Fruit fly (Drosophila melanogaster): ENCODE data around the gene CG17272.

CG17272 gene

dm6 chr3R:20836257-20836856 is 12.3 kb upstream of the CG17272 start (continued):
- TF ChIP-seq ci (GFP tag; IDR thresholded peaks at IDR 0.05): no peak
- no peak for TF ChIP-seq CG12769 (tag; optimal IDR thresholded peaks at IDR 0.05)
- no peak for TF ChIP-seq Gug (GFP tag; IDR thresholded peaks at IDR 0.05)
- TF ChIP-seq ara (GFP tag; IDR thresholded peaks at IDR 0.05): no peak
- no peak for TF ChIP-seq Chrac-16 (GFP tag; optimal IDR thresholded peaks at IDR 0.05)
- no peak for TF ChIP-seq lbe (GFP tag; optimal IDR thresholded peaks at IDR 0.05)
- TF ChIP-seq row (GFP tag; IDR thresholded peaks at IDR 0.05): peak; percentile 48
- no peak for TF ChIP-seq zfh2 (GFP tag; optimal IDR thresholded peaks at IDR 0.05)
- no peak for TF ChIP-seq sisA (GFP tag; IDR thresholded peaks at IDR 0.05)
- TF ChIP-seq ATbp (GFP tag; optimal IDR thresholded peaks at IDR 0.05): no peak
- peak; percentile 11; the same call in 1 of the 2 replicates for TF ChIP-seq CG14441 (GFP tag; IDR thresholded peaks at IDR 0.05)
- peak; percentile 28 for TF ChIP-seq CG18619 (GFP tag; optimal IDR thresholded peaks at IDR 0.05)
- TF ChIP-seq ssp (GFP tag; IDR thresholded peaks at IDR 0.05): no peak
- no peak for TF ChIP-seq YL-1 (GFP tag; optimal IDR thresholded peaks at IDR 0.05)
- TF ChIP-seq dpn (GFP tag; optimal IDR thresholded peaks at IDR 0.05): no peak
- no peak for TF ChIP-seq ERR (GFP tag; optimal IDR thresholded peaks at IDR 0.05)
- peak; percentile 21 for TF ChIP-seq dmrt99B (tag; optimal IDR thresholded peaks at IDR 0.05)
- no peak for TF ChIP-seq CG10462 (GFP tag; optimal IDR thresholded peaks at IDR 0.05)
- peak; percentile 19 for TF ChIP-seq CG12391 (tag; optimal IDR thresholded peaks at IDR 0.05)
- peak; percentile 37 for TF ChIP-seq CG9437 (GFP tag; optimal IDR thresholded peaks at IDR 0.05)
- TF ChIP-seq CG2678 (tag; optimal IDR thresholded peaks at IDR 0.05): peak; percentile 47
- TF ChIP-seq CG8089 (GFP tag; optimal IDR thresholded peaks at IDR 0.05): no peak
- peak; percentile 10 for TF ChIP-seq CG16815 (GFP tag; optimal IDR thresholded peaks at IDR 0.05)
- TF ChIP-seq CG32772 (GFP tag; IDR thresholded peaks at IDR 0.05): no peak
- TF ChIP-seq CG4328 (GFP tag; optimal IDR thresholded peaks at IDR 0.05): no peak
- no peak for TF ChIP-seq gro (GFP tag; optimal IDR thresholded peaks at IDR 0.05)
- TF ChIP-seq ap (GFP tag; IDR thresholded peaks at IDR 0.05): no peak
- TF ChIP-seq NfI (GFP tag; optimal IDR thresholded peaks at IDR 0.05): peak; percentile 24
- TF ChIP-seq Atf3 (GFP tag; optimal IDR thresholded peaks at IDR 0.05): no peak
- TF ChIP-seq Six4 (GFP tag; optimal IDR thresholded peaks at IDR 0.05): no peak
- no peak for TF ChIP-seq crol (GFP tag; IDR thresholded peaks at IDR 0.05)
- no peak for TF ChIP-seq gsb-n (tag; optimal IDR thresholded peaks at IDR 0.05)
- TF ChIP-seq az2 (GFP tag; optimal IDR thresholded peaks at IDR 0.05): peak; percentile 11
- TF ChIP-seq Optix (GFP tag; IDR thresholded peaks at IDR 0.05): no peak
- TF ChIP-seq CG1529 (GFP tag; optimal IDR thresholded peaks at IDR 0.05): no peak
- no peak for TF ChIP-seq CG2202 (tag; optimal IDR thresholded peaks at IDR 0.05)
- TF ChIP-seq dan (GFP tag; IDR thresholded peaks at IDR 0.05): no peak
- no peak for TF ChIP-seq CG4707 (GFP tag; optimal IDR thresholded peaks at IDR 0.05)
- peak; percentile 5 for TF ChIP-seq bcd (GFP tag; optimal IDR thresholded peaks at IDR 0.05)
- 0 out of 2 replicates have a peak, but pooled peaks have one; percentile 5 for TF ChIP-seq Rfx (GFP tag; IDR thresholded peaks at IDR 0.05)
- TF ChIP-seq CG4282 (GFP tag; optimal IDR thresholded peaks at IDR 0.05): no peak
- TF ChIP-seq CG1024 (GFP tag; IDR thresholded peaks at IDR 0.05): no peak
- no peak for TF ChIP-seq CG2129 (GFP tag; IDR thresholded peaks at IDR 0.05; ENCODE audit: partially characterized antibody)
- TF ChIP-seq Max (GFP tag; optimal IDR thresholded peaks at IDR 0.05): no peak
- TF ChIP-seq HmgD (GFP tag; optimal IDR thresholded peaks at IDR 0.05): no peak
- TF ChIP-seq Sry-δ (GFP tag; optimal IDR thresholded peaks at IDR 0.05): no peak
- TF ChIP-seq hbn (GFP tag; IDR thresholded peaks at IDR 0.05; ENCODE audit: partially characterized antibody): no peak
- TF ChIP-seq sc (optimal IDR thresholded peaks at IDR 0.05): no peak
- no peak for TF ChIP-seq sc (GFP tag; optimal IDR thresholded peaks at IDR 0.05)
- peak; percentile 50 for TF ChIP-seq grau (tag; optimal IDR thresholded peaks at IDR 0.05)
- TF ChIP-seq jing (GFP tag; optimal IDR thresholded peaks at IDR 0.05): no peak
- TF ChIP-seq eve (GFP tag; optimal IDR thresholded peaks at IDR 0.05): peak in 1 of 2 experiments; percentile 61
